Fruit fly (Drosophila melanogaster): ENCODE measurements around the gene Alp12.

Gene Alp12

DNA sequence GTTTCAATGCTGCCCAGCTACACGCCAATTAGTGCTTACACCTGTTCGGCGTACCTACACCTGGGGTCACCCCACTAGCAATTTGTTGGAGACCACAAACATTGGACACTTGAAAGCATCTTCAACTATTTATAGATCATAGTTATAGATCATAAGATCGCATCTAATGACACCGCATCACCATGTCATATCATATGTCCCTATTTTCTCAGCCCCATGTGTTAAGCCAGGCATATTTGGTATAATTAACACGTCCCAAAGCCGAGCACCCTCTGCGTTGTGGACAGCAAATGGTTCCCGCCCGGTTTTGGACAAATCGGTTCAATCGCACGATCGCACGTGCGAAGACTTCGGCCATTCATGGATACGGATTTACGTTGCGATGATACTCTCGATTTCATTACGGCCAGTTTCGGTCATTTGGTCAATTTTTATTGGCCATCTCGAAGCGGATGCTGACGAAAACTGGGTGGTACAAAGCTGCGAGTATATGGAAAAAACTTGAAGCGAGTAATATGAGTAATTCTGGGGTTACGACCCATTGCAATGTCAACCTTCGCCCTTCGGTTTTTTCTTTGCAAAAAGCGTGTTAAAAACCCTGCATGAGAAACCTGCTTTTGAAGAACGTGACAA lies 15.9 kb downstream of the Alp12 start (continued):
- TF ChIP-seq CG2202 (tag; optimal IDR thresholded peaks at IDR 0.05) (peak; percentile 15), CG9437 (GFP tag; optimal IDR thresholded peaks at IDR 0.05) (peak; percentile 51), CG4707 (GFP tag; optimal IDR thresholded peaks at IDR 0.05) (peak; percentile 89), CG15479 (GFP tag; optimal IDR thresholded peaks at IDR 0.05) (no peak), CrebB (tag; optimal IDR thresholded peaks at IDR 0.05) (peak; percentile 63), CG14441 (GFP tag; IDR thresholded peaks at IDR 0.05) (peak; percentile 79), PHDP (tag; optimal IDR thresholded peaks at IDR 0.05) (peak; percentile 81), BtbVII (GFP tag; optimal IDR thresholded peaks at IDR 0.05) (peak; percentile 46), Sry-β (GFP tag; optimal IDR thresholded peaks at IDR 0.05) (no peak), fd3F (GFP tag; optimal IDR thresholded peaks at IDR 0.05) (peak; percentile 88), CG2116 (GFP tag; optimal IDR thresholded peaks at IDR 0.05) (peak; percentile 59), Dip3 (GFP tag; optimal IDR thresholded peaks at IDR 0.05) (peak; percentile 49), bbx (GFP tag; IDR thresholded peaks at IDR 0.05; ENCODE audit: partially characterized antibody) (no peak), en (GFP tag; optimal IDR thresholded peaks at IDR 0.05) (peak; percentile 93), CG7372 (GFP tag; IDR thresholded peaks at IDR 0.05) (peak; percentile 58; the same call in 1 of the 2 replicates), lab (GFP tag; optimal IDR thresholded peaks at IDR 0.05) (peak; percentile 87), CG10274 (GFP tag; optimal IDR thresholded peaks at IDR 0.05) (peak; percentile 26), ttk (GFP tag; IDR thresholded peaks at IDR 0.05) (peak; percentile 77), CG7987 (GFP tag; optimal IDR thresholded peaks at IDR 0.05) (peak; percentile 59), Dref (GFP tag; IDR thresholded peaks at IDR 0.05) (no peak), lbe (GFP tag; optimal IDR thresholded peaks at IDR 0.05) (no peak), CG15514 (GFP tag; optimal IDR thresholded peaks at IDR 0.05) (peak; percentile 62), CG33213 (GFP tag; optimal IDR thresholded peaks at IDR 0.05) (peak; percentile 50), dm (GFP tag; optimal IDR thresholded peaks at IDR 0.05) (peak; percentile 25), Vsx1 (GFP tag; optimal IDR thresholded peaks at IDR 0.05) (peak; percentile 67), kah (GFP tag; optimal IDR thresholded peaks at IDR 0.05) (peak; percentile 34), CG11247 (GFP tag; IDR thresholded peaks at IDR 0.05) (peak; percentile 53; the same call in 1 of the 2 replicates), Bdp1 (GFP tag; optimal IDR thresholded peaks at IDR 0.05) (peak; percentile 62), HHEX (GFP tag; optimal IDR thresholded peaks at IDR 0.05) (peak; percentile 75), Hmx (GFP tag; optimal IDR thresholded peaks at IDR 0.05) (no peak), Rfx (GFP tag; IDR thresholded peaks at IDR 0.05) (peak; percentile 83), CG4282 (GFP tag; optimal IDR thresholded peaks at IDR 0.05) (no peak), esg (GFP tag; conservative IDR thresholded peaks at IDR 0.05) (peak; percentile 83), ara (GFP tag; IDR thresholded peaks at IDR 0.05) (peak; percentile 52; the same call in 1 of the 2 replicates), CG17802 (tag; optimal IDR thresholded peaks at IDR 0.05) (peak; percentile 6), Pdp1 (GFP tag; optimal IDR thresholded peaks at IDR 0.05) (peak; percentile 58 to 62), Opbp (GFP tag; IDR thresholded peaks at IDR 0.05; ENCODE audit: partially characterized antibody) (no peak), Poxn (GFP tag; IDR thresholded peaks at IDR 0.05) (peak; percentile 66), HLH4C (GFP tag; IDR thresholded peaks at IDR 0.05; ENCODE audit: partially characterized antibody) (no peak), slbo (GFP tag; IDR thresholded peaks at IDR 0.05) (peak; percentile 85), CG17568 (GFP tag; optimal IDR thresholded peaks at IDR 0.05) (peak; percentile 53), Mad (GFP tag; optimal IDR thresholded peaks at IDR 0.05) (peak; percentile 74), CG17385 (GFP tag; optimal IDR thresholded peaks at IDR 0.05) (peak; percentile 67), schlank (tag; optimal IDR thresholded peaks at IDR 0.05) (peak; percentile 84), CG13894 (tag; optimal IDR thresholded peaks at IDR 0.05) (no peak), CG3847 (GFP tag; IDR thresholded peaks at IDR 0.05) (peak; percentile 90), CG6175 (GFP tag; IDR thresholded peaks at IDR 0.05) (no peak), Doc3 (GFP tag; IDR thresholded peaks at IDR 0.05; ENCODE audit: partially characterized antibody) (no peak), CG1647 (GFP tag; optimal IDR thresholded peaks at IDR 0.05) (peak; percentile 23)

All from whole organism, embryonic.